Fruit fly (Drosophila melanogaster) whole organism, prepupa: Measurements from ENCODE around the gene Sur.

Experiments
- CG10669 ChIP-seq: fragments of 200-800 bp; sonication (Bioruptor generic); optimal IDR thresholded peaks from 3 replicates; lab custom pipeline; 2018; ENCODE audit warnings: missing biosample characterization, mild to moderate bottlenecking, missing genetic modification characterization, moderate library complexity
- CG16779 ChIP-seq: fragments of 200-800 bp; sonication (Bioruptor generic); optimal IDR thresholded peaks from 3 replicates; lab custom pipeline; 2017; ENCODE audit warnings: missing biosample characterization, mild to moderate bottlenecking, missing genetic modification characterization
- CG8119 ChIP-seq: fragments of 200-800 bp; sonication (Bioruptor generic); IDR thresholded peaks from 3 replicates; pipeline ENCODE4 v1.3.6; 2022; ENCODE audit warnings: missing biosample characterization, missing genetic modification characterization
- Hr39 ChIP-seq: fragments of 200-800 bp; sonication (Bioruptor generic); optimal IDR thresholded peaks from 2 replicates; lab custom pipeline; 2016; ENCODE audit warnings: missing biosample characterization, missing genetic modification characterization
- dsx ChIP-seq: fragments of 200-800 bp; optimal IDR thresholded peaks from 3 replicates; lab custom pipeline; 2019; ENCODE audit warnings: missing biosample characterization, mild to moderate bottlenecking, missing genetic modification characterization, moderate library complexity; ENCODE audit not compliant: poor library complexity, severe bottlenecking
- fd59A ChIP-seq: fragments of 200-800 bp; sonication (Bioruptor generic); optimal IDR thresholded peaks from 2 replicates; lab custom pipeline; 2017; ENCODE audit warnings: missing biosample characterization, mild to moderate bottlenecking, missing genetic modification characterization, missing genetic modification reagents

DNA sequence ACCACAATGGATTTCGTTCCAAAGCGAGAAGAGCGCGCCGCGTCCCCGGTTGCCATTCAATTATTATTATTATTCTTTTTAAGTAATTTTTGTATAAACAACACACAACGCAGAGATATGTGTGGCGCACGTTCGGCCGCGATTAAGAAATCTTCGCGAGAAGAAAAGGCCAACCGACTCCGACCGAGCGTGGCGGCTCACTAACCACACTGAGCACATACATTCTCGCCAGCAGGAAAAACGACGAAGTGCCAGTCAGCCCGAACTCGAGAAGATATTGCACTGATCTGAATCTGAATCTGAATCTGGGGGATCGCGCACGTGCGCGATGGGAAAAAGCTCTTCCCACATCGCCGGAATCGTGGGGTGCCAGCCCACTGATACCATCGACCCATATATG is at the start of gene Sur:
- TF ChIP-seq CG16779 (no peak), dsx (GFP tag; lab: Kevin White, UChicago) (no peak), CG10669 (no peak), fd59A (GFP tag; lab: Kevin White, UChicago) (no peak), Hr39 (GFP tag; lab: Kevin White, UChicago) (no peak), CG8119 (GFP tag; lab: Robert Waterston, UW) (no peak)
